Fruit fly (Drosophila melanogaster): Measurements from ENCODE around the gene ko.

Gene ko

DNA sequence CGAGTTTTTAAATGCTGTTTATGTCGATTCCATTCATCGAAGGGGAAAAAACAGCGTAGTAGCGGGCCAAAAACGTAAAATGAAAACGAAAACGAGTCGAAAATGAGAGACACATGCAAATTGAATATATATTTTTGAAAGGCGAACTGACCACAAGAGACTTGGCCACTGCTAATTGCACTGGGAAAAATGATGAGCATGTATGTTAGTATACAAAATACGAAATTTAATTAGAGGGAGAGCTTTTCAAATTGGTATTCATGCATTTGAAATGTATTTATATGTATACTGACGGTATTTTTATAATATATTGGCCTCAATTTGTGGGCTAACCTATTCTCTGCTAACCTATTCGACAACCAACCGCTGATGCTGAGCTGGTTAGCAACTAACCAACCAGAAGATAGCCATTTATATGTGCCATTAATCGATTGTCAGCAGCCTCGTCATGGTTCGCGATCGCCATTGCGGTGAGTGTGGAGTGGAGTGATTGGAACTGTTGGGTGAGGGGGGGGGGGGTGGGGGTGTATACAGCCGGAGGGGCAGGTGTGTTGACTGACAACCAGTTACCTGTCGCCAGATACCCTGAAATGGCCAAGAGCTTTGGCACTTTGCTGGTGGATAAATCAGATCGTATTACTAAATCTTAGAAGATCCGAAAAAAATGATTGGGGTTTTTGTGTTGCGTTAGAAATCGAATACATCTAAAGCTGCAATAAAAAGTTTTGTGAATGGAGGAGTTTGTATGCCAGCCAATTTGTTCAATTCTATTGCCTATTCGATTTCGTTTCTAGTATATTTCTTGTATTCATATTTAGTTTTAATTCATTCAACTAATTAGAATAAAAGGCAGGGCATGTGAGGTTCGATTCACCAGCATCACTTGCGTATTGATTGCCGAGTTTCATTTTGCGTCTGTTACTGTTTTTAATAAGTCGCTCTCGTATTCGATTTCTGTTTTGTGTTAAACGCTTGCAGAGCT lies 88.7 kb downstream of the ko start (continued):
- peak; percentile 63 for TF ChIP-seq CG3032 (tag; optimal IDR thresholded peaks at IDR 0.05)
- TF ChIP-seq fd85E (GFP tag; optimal IDR thresholded peaks at IDR 0.05), result no peak
- TF ChIP-seq salr (GFP tag; optimal IDR thresholded peaks at IDR 0.05), result peak in 1 of 2 experiments; percentile 35
- no peak; the same call in 1 of the 2 replicates for TF ChIP-seq Gug (GFP tag; IDR thresholded peaks at IDR 0.05)
- TF ChIP-seq acj6 (GFP tag; optimal IDR thresholded peaks at IDR 0.05), result peak; percentile 40
- TF ChIP-seq Blimp-1 (GFP tag; optimal IDR thresholded peaks at IDR 0.05), result peak; percentile 57
- peak; percentile 46 for TF ChIP-seq achi (GFP tag; optimal IDR thresholded peaks at IDR 0.05)
- TF ChIP-seq Eip75B (GFP tag; optimal IDR thresholded peaks at IDR 0.05), result peak; percentile 31
- peak; percentile 35 for TF ChIP-seq CG11902 (GFP tag; optimal IDR thresholded peaks at IDR 0.05)
- TF ChIP-seq cyc (GFP tag; optimal IDR thresholded peaks at IDR 0.05), result peak; percentile 27
- TF ChIP-seq CG34406 (GFP tag; optimal IDR thresholded peaks at IDR 0.05), result peak; percentile 46
- TF ChIP-seq Smox (GFP tag; optimal IDR thresholded peaks at IDR 0.05), result peak; percentile 7
- peak; percentile 74 for TF ChIP-seq CG4318 (GFP tag; optimal IDR thresholded peaks at IDR 0.05)
- no peak for TF ChIP-seq Eip93F (GFP tag; optimal IDR thresholded peaks at IDR 0.05)
- peak; percentile 74 for TF ChIP-seq eg (GFP tag; IDR thresholded peaks at IDR 0.05)
- peak; percentile 63 for TF ChIP-seq spab (GFP tag; optimal IDR thresholded peaks at IDR 0.05)
- peak; percentile 16 for TF ChIP-seq CG7368 (GFP tag; optimal IDR thresholded peaks at IDR 0.05)
- peak; percentile 48 for TF ChIP-seq CG11762 (GFP tag; optimal IDR thresholded peaks at IDR 0.05; ENCODE audit: insufficient read depth)
- TF ChIP-seq esn (GFP tag; optimal IDR thresholded peaks at IDR 0.05), result peak; percentile 22
- peak; percentile 28 for TF ChIP-seq Lpt (GFP tag; optimal IDR thresholded peaks at IDR 0.05)
- peak; percentile 68 for TF ChIP-seq Ets96B (tag; optimal IDR thresholded peaks at IDR 0.05)
- peak; percentile 9 for TF ChIP-seq Ets21C (GFP tag; optimal IDR thresholded peaks at IDR 0.05)
- TF ChIP-seq Sox102F (GFP tag; optimal IDR thresholded peaks at IDR 0.05), result no peak
- peak; percentile 81 for TF ChIP-seq CG15336 (GFP tag; IDR thresholded peaks at IDR 0.05)
- TF ChIP-seq Eip78C (GFP tag), result peak; percentile 90
- peak; percentile 86 for TF ChIP-seq CG32006 (GFP tag; optimal IDR thresholded peaks at IDR 0.05)
- TF ChIP-seq CG10631 (GFP tag; optimal IDR thresholded peaks at IDR 0.05), result peak; percentile 60
- peak; percentile 51 for TF ChIP-seq pdm3 (GFP tag; optimal IDR thresholded peaks at IDR 0.05)
- TF ChIP-seq fkh (GFP tag; optimal IDR thresholded peaks at IDR 0.05), result no peak
- no peak for TF ChIP-seq Hr38 (GFP tag; optimal IDR thresholded peaks at IDR 0.05)
- peak; percentile 46 for TF ChIP-seq Hr39 (GFP tag; optimal IDR thresholded peaks at IDR 0.05)

DNA sequence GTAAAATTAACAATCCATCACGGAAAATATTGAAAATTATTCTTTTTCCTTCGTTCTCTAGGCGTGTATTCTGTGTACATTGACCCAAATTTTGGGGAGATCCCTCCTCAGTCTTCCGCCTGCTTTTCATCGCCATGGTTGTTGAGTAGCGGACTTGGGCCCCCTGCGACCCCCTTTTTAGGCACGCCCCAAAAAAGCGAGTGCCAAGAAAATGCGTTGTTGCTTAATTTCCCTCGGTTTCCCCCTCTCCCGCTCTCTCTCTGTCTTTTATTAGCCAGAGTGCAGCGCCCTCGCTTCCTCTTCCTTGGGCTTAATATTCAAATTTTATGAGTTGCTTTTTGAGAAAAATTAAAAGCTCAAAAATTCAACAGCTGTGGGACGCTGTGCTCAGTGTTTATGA lies 90.1 kb downstream of the ko start:
- peak; percentile 42 for TF ChIP-seq Eip78C (GFP tag)
- no peak for TF ChIP-seq CG6792 (GFP tag; optimal IDR thresholded peaks at IDR 0.05)
- no peak for TF ChIP-seq Sox102F (GFP tag; optimal IDR thresholded peaks at IDR 0.05)
- TF ChIP-seq dac (GFP tag; optimal IDR thresholded peaks at IDR 0.05), result no peak
- TF ChIP-seq cyc (GFP tag; optimal IDR thresholded peaks at IDR 0.05), result no peak
- no peak for TF ChIP-seq Gug (GFP tag; IDR thresholded peaks at IDR 0.05)
- TF ChIP-seq vri (GFP tag; optimal IDR thresholded peaks at IDR 0.05), result peak; percentile 59

DNA sequence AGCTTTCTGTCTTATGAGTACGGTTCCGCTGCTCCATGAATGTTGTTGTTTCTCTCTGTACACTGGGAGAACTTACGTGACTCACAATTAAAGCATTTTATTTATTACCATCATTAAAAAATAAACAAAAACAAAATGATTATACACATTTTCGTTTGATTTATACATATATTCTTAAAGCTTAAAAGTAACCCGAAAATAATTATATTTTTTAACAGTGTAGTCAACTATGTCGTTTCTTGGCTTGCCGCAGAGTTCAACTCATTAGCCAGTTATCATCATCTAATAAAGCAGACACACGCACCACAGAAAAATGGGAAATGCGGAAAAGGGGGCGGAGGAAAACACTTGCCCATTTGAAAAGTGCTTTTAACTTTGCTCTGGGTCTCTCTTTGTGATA lies 93.6 kb downstream of the ko start:
- no peak for TF ChIP-seq CG11902 (GFP tag; optimal IDR thresholded peaks at IDR 0.05)
- TF ChIP-seq Lpt (GFP tag; optimal IDR thresholded peaks at IDR 0.05), result peak; percentile 25
- TF ChIP-seq CG8319 (GFP tag; optimal IDR thresholded peaks at IDR 0.05), result no peak
- peak; percentile 4 for TF ChIP-seq lz (GFP tag; optimal IDR thresholded peaks at IDR 0.05)
- TF ChIP-seq Sox102F (GFP tag; optimal IDR thresholded peaks at IDR 0.05), result peak; percentile 20
- TF ChIP-seq CG7368 (GFP tag; optimal IDR thresholded peaks at IDR 0.05), result peak; percentile 8
- peak; percentile 51 for TF ChIP-seq Met (GFP tag; optimal IDR thresholded peaks at IDR 0.05)
- no peak for TF ChIP-seq CG9139 (GFP tag; optimal IDR thresholded peaks at IDR 0.05)
- TF ChIP-seq OdsH (GFP tag; optimal IDR thresholded peaks at IDR 0.05), result peak; percentile 67
- TF ChIP-seq spab (GFP tag; optimal IDR thresholded peaks at IDR 0.05), result no peak
- peak; percentile 68; the same call in 2 of the 3 replicates for TF ChIP-seq eg (GFP tag; IDR thresholded peaks at IDR 0.05)
- TF ChIP-seq CG10631 (GFP tag; optimal IDR thresholded peaks at IDR 0.05), result peak; percentile 39
- TF ChIP-seq cyc (GFP tag; optimal IDR thresholded peaks at IDR 0.05), result peak; percentile 29
- TF ChIP-seq CG6854 (GFP tag; optimal IDR thresholded peaks at IDR 0.05), result no peak
- TF ChIP-seq acj6 (GFP tag; optimal IDR thresholded peaks at IDR 0.05), result peak; percentile 50
- TF ChIP-seq CG11762 (GFP tag; optimal IDR thresholded peaks at IDR 0.05; ENCODE audit: insufficient read depth), result peak; percentile 9
- peak; percentile 50 for TF ChIP-seq CG8632 (GFP tag; optimal IDR thresholded peaks at IDR 0.05)
- peak; percentile 40 for TF ChIP-seq Eip75B (GFP tag; optimal IDR thresholded peaks at IDR 0.05)
- TF ChIP-seq Sox14 (GFP tag; optimal IDR thresholded peaks at IDR 0.05), result peak; percentile 54
- TF ChIP-seq CG31627 (GFP tag; optimal IDR thresholded peaks at IDR 0.05), result peak; percentile 36
- peak; percentile 88 for TF ChIP-seq Eip78C (GFP tag)
- peak; percentile 45 for TF ChIP-seq CG4318 (GFP tag; optimal IDR thresholded peaks at IDR 0.05)
- peak; percentile 64 for TF ChIP-seq CG3919 (GFP tag; optimal IDR thresholded peaks at IDR 0.05)
- TF ChIP-seq CG34406 (GFP tag; optimal IDR thresholded peaks at IDR 0.05), result peak; percentile 35
- peak; percentile 80 for TF ChIP-seq CG15336 (GFP tag; IDR thresholded peaks at IDR 0.05)
- peak; percentile 73 for TF ChIP-seq Hr4 (GFP tag; optimal IDR thresholded peaks at IDR 0.05)
